Worm (Caenorhabditis elegans): Measurements from ENCODE around the gene srg-20.

DNA sequence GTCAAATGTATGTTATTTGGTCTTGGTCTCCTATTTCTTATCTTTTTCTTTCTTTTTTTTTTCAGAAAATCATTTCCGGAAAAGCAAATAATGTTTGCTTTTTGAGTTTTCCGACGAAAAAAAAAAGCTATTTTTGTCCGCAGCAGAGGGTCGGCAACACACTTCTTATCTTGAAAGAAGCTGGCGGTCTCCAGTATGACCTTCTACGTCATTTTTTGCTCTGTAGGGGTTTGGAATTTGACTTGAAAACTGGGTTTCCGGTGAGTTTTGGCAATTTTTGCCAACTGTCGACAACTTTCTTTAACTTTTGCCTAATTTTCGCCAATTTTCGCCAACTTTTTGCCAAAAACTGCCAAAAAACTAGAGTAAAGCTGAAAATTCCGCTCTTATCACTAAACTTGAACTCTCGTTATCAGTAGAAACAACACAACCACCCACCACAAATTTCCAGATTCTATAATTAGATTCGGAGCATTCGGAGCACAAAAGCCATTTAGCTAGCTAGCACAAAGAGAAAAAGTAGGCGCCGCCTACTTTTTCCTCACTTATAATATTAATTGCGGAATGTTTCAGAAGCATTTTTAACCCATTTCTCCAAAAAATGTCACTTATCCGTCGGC, 33.9 kb downstream of the srg-20 start, which contains the start of gene nhx-6:
- TF ChIP-seq pat-9 (tag; optimal IDR thresholded peaks at IDR 0.05) (no peak), dmd-4 (tag; optimal IDR thresholded peaks at IDR 0.05; ENCODE audit: borderline replicate concordance) (no peak)
